Fruit fly (Drosophila melanogaster) whole organism, embryonic: ENCODE data around the gene Gli.
A peak's percentile ranks its signal among the peaks of the same experiment; 100 is the strongest.

Experiments
- ATbp ChIP-seq: fragments of 200-800 bp; sonication (Bioruptor generic); optimal IDR thresholded peaks from 2 replicates; lab custom pipeline; 2017; ENCODE audit warnings: missing biosample characterization, mild to moderate bottlenecking, missing genetic modification characterization, missing genetic modification reagents
- Asciz ChIP-seq: fragments of 200-800 bp; sonication (Bioruptor generic); optimal IDR thresholded peaks from 2 replicates; lab custom pipeline; 2017; ENCODE audit warnings: missing biosample characterization, mild to moderate bottlenecking, missing genetic modification characterization, missing genetic modification reagents
- CG11560 ChIP-seq: fragments of 200-800 bp; sonication (Bioruptor generic); IDR thresholded peaks from 3 replicates; pipeline ENCODE4 v1.3.6; 2022; ENCODE audit warnings: missing biosample characterization, missing genetic modification characterization
- CG11696 ChIP-seq: fragments of 200-800 bp; sonication (Bioruptor generic); IDR thresholded peaks from 2 replicates; pipeline ENCODE4 v1.3.6; 2022; ENCODE audit warnings: missing biosample characterization, missing genetic modification characterization
- CG13123 ChIP-seq: fragments of 200-800 bp; sonication (Bioruptor generic); optimal IDR thresholded peaks from 2 replicates; lab custom pipeline; 2016; ENCODE audit warnings: missing biosample characterization, missing genetic modification characterization
- CG14014 ChIP-seq: fragments of 200-800 bp; sonication (Bioruptor generic); IDR thresholded peaks from 2 replicates; pipeline ENCODE4 v1.3.6; 2022; ENCODE audit warnings: missing biosample characterization, missing genetic modification characterization
- CG1529 ChIP-seq: fragments of 200-800 bp; sonication (Bioruptor generic); optimal IDR thresholded peaks from 3 replicates; lab custom pipeline; 2018; ENCODE audit warnings: missing biosample characterization, missing genetic modification characterization
- CG17359 ChIP-seq: fragments of 200-800 bp; sonication (Bioruptor generic); optimal IDR thresholded peaks from 3 replicates; lab custom pipeline; 2018; ENCODE audit warnings: missing biosample characterization, mild to moderate bottlenecking, missing genetic modification characterization, moderate library complexity
- CG17612 ChIP-seq: fragments of 200-800 bp; sonication (Bioruptor generic); IDR thresholded peaks from 2 replicates; pipeline ENCODE4 v1.3.6; 2022; ENCODE audit warnings: missing biosample characterization, missing genetic modification characterization
- CG18619 ChIP-seq: fragments of 200-800 bp; sonication (Bioruptor generic); optimal IDR thresholded peaks from 3 replicates; lab custom pipeline; 2017; ENCODE audit warnings: missing biosample characterization, mild to moderate bottlenecking, missing genetic modification characterization
- CG18764 ChIP-seq: fragments of 200-800 bp; sonication (Bioruptor generic); optimal IDR thresholded peaks from 3 replicates; lab custom pipeline; 2016; ENCODE audit warnings: missing biosample characterization, missing genetic modification characterization
- CG31388 ChIP-seq: fragments of 200-800 bp; sonication (Bioruptor generic); optimal IDR thresholded peaks from 2 replicates; lab custom pipeline; 2016; ENCODE audit warnings: missing biosample characterization, missing genetic modification characterization
- CG33213 ChIP-seq: fragments of 200-800 bp; sonication (Bioruptor generic); optimal IDR thresholded peaks from 3 replicates; lab custom pipeline; 2016; ENCODE audit warnings: missing biosample characterization, missing genetic modification characterization
- CG3847 ChIP-seq: fragments of 200-800 bp; sonication (Bioruptor generic); IDR thresholded peaks from 2 replicates; pipeline ENCODE4 v1.3.6; 2022; ENCODE audit warnings: missing biosample characterization, missing genetic modification characterization
- CG4328 ChIP-seq: fragments of 200-800 bp; sonication (Bioruptor generic); optimal IDR thresholded peaks from 3 replicates; lab custom pipeline; 2017; ENCODE audit warnings: missing biosample characterization, missing genetic modification reagents, missing genetic modification characterization
- CG5953 ChIP-seq: fragments of 200-800 bp; sonication (Bioruptor generic); IDR thresholded peaks from 2 replicates; pipeline ENCODE4 v1.3.6; 2022; ENCODE audit warnings: missing biosample characterization, missing genetic modification characterization
- CG6683 ChIP-seq: fragments of 200-800 bp; sonication (Bioruptor generic); optimal IDR thresholded peaks from 2 replicates; lab custom pipeline; 2017; ENCODE audit warnings: missing biosample characterization, mild to moderate bottlenecking, missing genetic modification characterization, missing genetic modification reagents
- CG6689 ChIP-seq: fragments of 200-800 bp; sonication (Bioruptor generic); IDR thresholded peaks from 2 replicates; pipeline ENCODE4 v1.3.6; 2022; ENCODE audit warnings: missing biosample characterization, missing genetic modification characterization
- CG6765 ChIP-seq: fragments of 200-800 bp; sonication (Bioruptor generic); optimal IDR thresholded peaks from 3 replicates; lab custom pipeline; 2017; ENCODE audit warnings: missing biosample characterization, mild to moderate bottlenecking, missing genetic modification characterization
- CG8765 ChIP-seq: fragments of 200-800 bp; sonication (Bioruptor generic); IDR thresholded peaks from 2 replicates; pipeline ENCODE4 v1.3.6; 2022; ENCODE audit warnings: missing biosample characterization, missing genetic modification characterization
- CG9437 ChIP-seq: fragments of 200-800 bp; sonication (Bioruptor generic); optimal IDR thresholded peaks from 2 replicates; lab custom pipeline; 2018; ENCODE audit warnings: missing biosample characterization, mild to moderate bottlenecking, missing genetic modification characterization
- CG9609 ChIP-seq: fragments of 200-800 bp; sonication (Bioruptor generic); optimal IDR thresholded peaks from 3 replicates; lab custom pipeline; 2016; ENCODE audit warnings: missing biosample characterization, missing genetic modification characterization
- CG9727 ChIP-seq: fragments of 200-800 bp; sonication (Bioruptor generic); optimal IDR thresholded peaks from 3 replicates; lab custom pipeline; 2017; ENCODE audit warnings: missing biosample characterization, mild to moderate bottlenecking, missing genetic modification characterization
- Camta ChIP-seq: fragments of 200-800 bp; sonication (Bioruptor generic); optimal IDR thresholded peaks from 2 replicates; lab custom pipeline; 2016; ENCODE audit warnings: missing biosample characterization, missing genetic modification characterization
- D19A ChIP-seq: fragments of 200-800 bp; optimal IDR thresholded peaks from 3 replicates; lab custom pipeline; 2019; ENCODE audit warnings: missing biosample characterization, mild to moderate bottlenecking, missing genetic modification characterization, moderate library complexity
- GATAe ChIP-seq: fragments of 200-800 bp; sonication (Bioruptor generic); conservative IDR thresholded peaks from 2 replicates; pipeline ENCODE4 v1.3.6; 2022; ENCODE audit warnings: missing biosample characterization, missing genetic modification characterization
- H15 ChIP-seq: fragments of 200-800 bp; sonication (Bioruptor generic); IDR thresholded peaks from 3 replicates; pipeline ENCODE4 v1.3.6; 2022; ENCODE audit warnings: missing biosample characterization, missing genetic modification characterization
- Hand ChIP-seq: fragments of 200-800 bp; sonication (Bioruptor generic); optimal IDR thresholded peaks from 2 replicates; lab custom pipeline; 2017; ENCODE audit warnings: mild to moderate bottlenecking, missing biosample characterization, missing genetic modification reagents, missing genetic modification characterization
- Mrtf ChIP-seq: fragments of 200-800 bp; sonication (Bioruptor generic); IDR thresholded peaks from 3 replicates; pipeline ENCODE4 v1.3.6; 2022; ENCODE audit warnings: missing biosample characterization, missing genetic modification characterization
- Xrp1 ChIP-seq: fragments of 200-800 bp; sonication (Bioruptor generic); IDR thresholded peaks from 2 replicates; pipeline ENCODE4 v1.3.6; 2022; ENCODE audit warnings: missing biosample characterization, missing genetic modification characterization
- al ChIP-seq: fragments of 200-800 bp; sonication (Bioruptor generic); IDR thresholded peaks from 2 replicates; pipeline ENCODE4 v1.3.6; 2022; ENCODE audit warnings: missing biosample characterization, missing genetic modification characterization
- br ChIP-seq: fragments of >200 bp; optimal IDR thresholded peaks from 2 replicates; lab custom pipeline; 2017
- chn ChIP-seq: fragments of 200-800 bp; sonication (Bioruptor generic); optimal IDR thresholded peaks from 2 replicates; lab custom pipeline; 2016; ENCODE audit warnings: missing biosample characterization, missing genetic modification characterization
- dysf ChIP-seq: fragments of 200-800 bp; sonication (Bioruptor generic); IDR thresholded peaks from 3 replicates; pipeline ENCODE4 v1.3.6; 2022; ENCODE audit warnings: missing biosample characterization, missing genetic modification characterization
- kah ChIP-seq: fragments of 200-800 bp; sonication (Bioruptor generic); optimal IDR thresholded peaks from 2 replicates; lab custom pipeline; 2018; ENCODE audit warnings: missing biosample characterization, mild to moderate bottlenecking, missing genetic modification characterization
- ken ChIP-seq: fragments of 200-800 bp; sonication (Bioruptor generic); IDR thresholded peaks from 3 replicates; pipeline ENCODE4 v1.3.6; 2022; ENCODE audit warnings: missing biosample characterization, missing genetic modification characterization
- odd ChIP-seq: fragments of 200-800 bp; sonication (Bioruptor generic); optimal IDR thresholded peaks from 2 replicates; lab custom pipeline; 2017; ENCODE audit warnings: missing biosample characterization, mild to moderate bottlenecking, missing genetic modification characterization
- rib ChIP-seq: fragments of 200-800 bp; sonication (Bioruptor generic); IDR thresholded peaks from 2 replicates; pipeline ENCODE4 v1.3.6; 2022; ENCODE audit warnings: missing biosample characterization, missing genetic modification characterization
- ro ChIP-seq: fragments of 200-800 bp; sonication (Bioruptor generic); IDR thresholded peaks from 2 replicates; pipeline ENCODE4 v1.3.6; 2022; ENCODE audit warnings: missing biosample characterization, missing genetic modification characterization
- sens-2 ChIP-seq: fragments of 200-800 bp; sonication (Bioruptor generic); IDR thresholded peaks from 2 replicates; pipeline ENCODE4 v1.3.6; 2022; ENCODE audit warnings: missing biosample characterization, missing genetic modification characterization
- seq ChIP-seq: fragments of 200-800 bp; sonication (Bioruptor generic); IDR thresholded peaks from 2 replicates; pipeline ENCODE4 v1.3.6; 2022; ENCODE audit warnings: missing biosample characterization, missing genetic modification characterization
- sisA ChIP-seq: fragments of 200-800 bp; sonication (Bioruptor generic); IDR thresholded peaks from 2 replicates; pipeline ENCODE4 v1.3.6; 2022; ENCODE audit warnings: missing biosample characterization, missing genetic modification characterization
- slou ChIP-seq: fragments of 200-800 bp; sonication (Bioruptor generic); optimal IDR thresholded peaks from 3 replicates; lab custom pipeline; 2016; ENCODE audit warnings: missing biosample characterization, missing genetic modification characterization
- stc ChIP-seq: fragments of 200-800 bp; sonication (Bioruptor generic); IDR thresholded peaks from 2 replicates; pipeline ENCODE4 v1.3.6; 2022; ENCODE audit warnings: missing biosample characterization, missing genetic modification characterization
- stwl ChIP-seq: fragments of 200-800 bp; sonication (Bioruptor generic); optimal IDR thresholded peaks from 3 replicates; lab custom pipeline; 2018; ENCODE audit warnings: missing biosample characterization, mild to moderate bottlenecking, missing genetic modification characterization, moderate library complexity
- tap ChIP-seq: fragments of 200-800 bp; optimal IDR thresholded peaks from 3 replicates; lab custom pipeline; 2019; ENCODE audit warnings: missing biosample characterization, mild to moderate bottlenecking, missing genetic modification characterization, moderate library complexity
- ttk ChIP-seq: fragments of 200-800 bp; sonication (Bioruptor generic); IDR thresholded peaks from 2 replicates; pipeline ENCODE4 v2.1.2; 2022; ENCODE audit warnings: missing biosample characterization, missing genetic modification characterization
- vnd ChIP-seq: fragments of 200-800 bp; sonication (Bioruptor generic); IDR thresholded peaks from 3 replicates; pipeline ENCODE4 v1.3.6; 2022; ENCODE audit warnings: missing biosample characterization, missing genetic modification characterization; ENCODE audit not compliant: partially characterized antibody
- wek ChIP-seq: fragments of 200-800 bp; sonication (Bioruptor generic); optimal IDR thresholded peaks from 3 replicates; lab custom pipeline; 2018; ENCODE audit warnings: missing biosample characterization, mild to moderate bottlenecking, missing genetic modification characterization, moderate library complexity

Gli gene

DNA sequence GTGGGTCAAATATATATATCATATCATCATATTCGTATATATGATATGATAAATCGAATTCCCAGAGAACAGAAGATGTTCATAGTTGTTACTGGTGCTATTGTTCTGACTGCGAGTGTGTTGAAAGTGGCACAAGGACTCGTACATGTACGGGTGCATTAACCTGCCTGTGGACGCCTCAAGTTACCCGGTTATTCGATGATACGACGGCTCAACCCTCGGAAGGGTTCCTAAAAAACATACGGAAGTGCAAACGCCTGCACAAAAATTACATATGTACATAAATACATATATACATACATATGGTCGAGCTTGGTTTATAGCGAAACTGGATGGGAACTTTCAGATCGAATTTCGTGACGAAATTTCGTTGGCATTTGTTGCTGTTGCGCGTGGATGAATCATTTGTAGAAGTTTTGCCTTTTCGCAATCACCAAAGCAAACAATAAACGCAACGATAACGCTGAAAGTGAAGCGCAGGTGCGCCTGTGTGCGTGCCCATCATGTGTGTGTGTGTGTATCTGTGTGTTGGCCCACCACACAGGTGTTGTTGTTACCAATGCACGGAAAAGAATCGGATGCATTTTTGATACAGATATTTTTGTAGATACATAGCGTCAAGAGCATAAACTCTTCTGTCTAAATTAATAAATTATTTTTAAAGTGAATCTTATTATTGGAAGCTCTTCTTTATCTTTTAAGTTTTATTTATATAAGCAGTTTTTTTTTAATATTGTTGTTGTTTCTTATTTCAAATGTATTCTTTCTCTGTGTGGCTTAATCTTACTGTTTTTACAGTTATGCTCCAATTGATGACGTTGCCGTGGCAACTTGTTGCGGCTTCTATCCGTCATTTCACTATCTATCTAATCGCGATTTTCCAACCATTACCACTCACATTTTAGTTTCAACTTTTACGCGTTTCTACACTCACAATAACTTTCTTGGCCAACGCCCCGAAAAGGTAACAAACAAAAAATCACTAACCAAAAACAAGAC is 850 bp downstream of the Gli start (continued):
- TF ChIP-seq CG17612, result no peak
- TF ChIP-seq ken (GFP tag; lab: Robert Waterston, UW), result peak; percentile 72; the same call in 2 of the 3 replicates
- peak; percentile 16 for TF ChIP-seq slou
- TF ChIP-seq H15, result peak; percentile 71; the same call in 2 of the 3 replicates
- no peak for TF ChIP-seq Camta (GFP tag; lab: Kevin White, UChicago)
- peak; percentile 59 for TF ChIP-seq odd (GFP tag; lab: Kevin White, UChicago)
- TF ChIP-seq CG3847 (GFP tag; lab: Robert Waterston, UW), result peak; percentile 57
- 0 out of 3 replicates have a peak, but pooled peaks have one; percentile 15 for TF ChIP-seq CG11560 (tag; lab: Robert Waterston, UW)
- TF ChIP-seq chn (GFP tag; lab: Kevin White, UChicago), result peak; percentile 24
- no peak for TF ChIP-seq rib (GFP tag; lab: Robert Waterston, UW)
- peak; percentile 87 for TF ChIP-seq CG6689
- TF ChIP-seq al (GFP tag; lab: Robert Waterston, UW), result peak; percentile 39; the same call in 1 of the 2 replicates
- peak; percentile 67; the same call in 1 of the 2 replicates for TF ChIP-seq CG5953 (GFP tag; lab: Robert Waterston, UW)
- no peak for TF ChIP-seq wek (GFP tag; lab: Kevin White, UChicago)
- no peak for TF ChIP-seq CG13123 (GFP tag; lab: Kevin White, UChicago)
- peak; percentile 69 for TF ChIP-seq ATbp (GFP tag; lab: Kevin White, UChicago)
- TF ChIP-seq CG18619, result peak; percentile 51
- TF ChIP-seq sisA, result peak; percentile 81
- peak; percentile 80 for TF ChIP-seq stc
- peak; percentile 41 for TF ChIP-seq CG6683
- TF ChIP-seq CG9609 (GFP tag; lab: Kevin White, UChicago), result peak; percentile 21
- TF ChIP-seq Mrtf (GFP tag; lab: Robert Waterston, UW), result no peak; the same call in 2 of the 3 replicates
- TF ChIP-seq CG9727 (GFP tag; lab: Kevin White, UChicago), result peak; percentile 80
- peak; percentile 46 for TF ChIP-seq CG18764 (GFP tag; lab: Kevin White, UChicago)
- TF ChIP-seq CG14014 (GFP tag; lab: Robert Waterston, UW), result peak; percentile 76
- peak; percentile 67 for TF ChIP-seq CG11696
- TF ChIP-seq ro, result peak; percentile 27; the same call in 1 of the 2 replicates
- peak; percentile 88 for TF ChIP-seq Xrp1 (GFP tag; lab: Robert Waterston, UW)
- TF ChIP-seq stwl (tag; lab: Kevin White, UChicago), result peak; percentile 8
- peak; percentile 69 for TF ChIP-seq Asciz (GFP tag; lab: Kevin White, UChicago)
- peak; percentile 82 for TF ChIP-seq seq (GFP tag; lab: Robert Waterston, UW)
- TF ChIP-seq CG33213 (GFP tag; lab: Kevin White, UChicago), result peak; percentile 28
- no peak for TF ChIP-seq Hand (GFP tag; lab: Kevin White, UChicago)
- peak; percentile 76 for TF ChIP-seq tap (tag; lab: Kevin White, UChicago)
- TF ChIP-seq dysf (GFP tag; lab: Robert Waterston, UW), result peak; percentile 82
- peak; percentile 75 for TF ChIP-seq CG1529 (GFP tag; lab: Kevin White, UChicago)
- peak; percentile 27 for TF ChIP-seq CG6765 (GFP tag; lab: Kevin White, UChicago)
- peak; percentile 22 for TF ChIP-seq CG31388 (GFP tag; lab: Kevin White, UChicago)
- peak; percentile 52; the same call in 1 of the 2 replicates for TF ChIP-seq sens-2 (GFP tag; lab: Robert Waterston, UW)
- TF ChIP-seq vnd, result no peak
- peak; percentile 58 for TF ChIP-seq CG8765 (GFP tag; lab: Robert Waterston, UW)
- peak; percentile 89 for TF ChIP-seq CG9437 (GFP tag; lab: Kevin White, UChicago)
- TF ChIP-seq kah (GFP tag; lab: Kevin White, UChicago), result peak; percentile 47
- TF ChIP-seq D19A (tag; lab: Kevin White, UChicago), result peak; percentile 74
- no peak for TF ChIP-seq br
- no peak; the same call in 1 of the 2 replicates for TF ChIP-seq GATAe (GFP tag; lab: Robert Waterston, UW)
- TF ChIP-seq CG17359 (tag; lab: Kevin White, UChicago), result peak; percentile 86
- peak; percentile 85 for TF ChIP-seq ttk (GFP tag; lab: Robert Waterston, UW)
- TF ChIP-seq CG4328, result peak; percentile 24
